Fruit fly (Drosophila melanogaster) whole organism, embryonic: ENCODE data around the gene wge.

Source experiments
- Bdp1 ChIP-seq: fragments of 200-800 bp; sonication (Bioruptor generic); optimal IDR thresholded peaks from 3 replicates; lab custom pipeline; 2016; ENCODE audit warnings: missing biosample characterization, missing genetic modification characterization
- Blimp-1 ChIP-seq: fragments of 200-800 bp; sonication (Bioruptor generic); optimal IDR thresholded peaks from 3 replicates; lab custom pipeline; 2018; ENCODE audit warnings: missing biosample characterization, missing genetic modification characterization, mild to moderate bottlenecking, moderate library complexity, missing genetic modification reagents
- CG10147 ChIP-seq: fragments of 200-800 bp; sonication (Bioruptor generic); optimal IDR thresholded peaks from 2 replicates; lab custom pipeline; 2019; ENCODE audit warnings: missing biosample characterization, mild to moderate bottlenecking, missing genetic modification characterization, moderate library complexity
- CG12155 ChIP-seq: fragments of 200-800 bp; sonication (Bioruptor generic); optimal IDR thresholded peaks from 3 replicates; lab custom pipeline; 2016; ENCODE audit warnings: missing biosample characterization, missing genetic modification characterization
- CG1233 ChIP-seq: fragments of 200-800 bp; sonication (Bioruptor generic); optimal IDR thresholded peaks from 4 replicates; lab custom pipeline; 2018; ENCODE audit warnings: missing biosample characterization, mild to moderate bottlenecking, missing genetic modification characterization
- CG13296 ChIP-seq: fragments of 200-800 bp; sonication (Bioruptor generic); optimal IDR thresholded peaks from 3 replicates; lab custom pipeline; 2018; ENCODE audit warnings: missing biosample characterization, mild to moderate bottlenecking, missing genetic modification characterization
- CG13775 ChIP-seq: fragments of 200-800 bp; sonication (Bioruptor generic); optimal IDR thresholded peaks from 3 replicates; lab custom pipeline; 2017; ENCODE audit warnings: missing biosample characterization, mild to moderate bottlenecking, missing genetic modification characterization
- CG13894 ChIP-seq: fragments of 200-800 bp; sonication (Bioruptor generic); optimal IDR thresholded peaks from 3 replicates; lab custom pipeline; 2018; ENCODE audit warnings: missing biosample characterization, mild to moderate bottlenecking, missing genetic modification characterization, moderate library complexity
- CG14667 ChIP-seq: fragments of 200-800 bp; sonication (Bioruptor generic); IDR thresholded peaks from 2 replicates; pipeline ENCODE4 v1.3.6; 2022; ENCODE audit warnings: missing biosample characterization, missing genetic modification characterization
- CG15073 ChIP-seq: fragments of 200-800 bp; sonication (Bioruptor generic); optimal IDR thresholded peaks from 2 replicates; lab custom pipeline; 2016; ENCODE audit warnings: missing biosample characterization, missing genetic modification characterization
- CG31365 ChIP-seq: fragments of 200-800 bp; sonication (Bioruptor generic); optimal IDR thresholded peaks from 2 replicates; lab custom pipeline; 2018; ENCODE audit warnings: missing biosample characterization, mild to moderate bottlenecking, missing genetic modification characterization
- CG33557 ChIP-seq: fragments of 200-800 bp; sonication (Bioruptor generic); optimal IDR thresholded peaks from 2 replicates; lab custom pipeline; 2019; ENCODE audit warnings: missing biosample characterization, mild to moderate bottlenecking, missing genetic modification characterization, moderate library complexity
- CG3838 ChIP-seq: fragments of 200-800 bp; sonication (Bioruptor generic); optimal IDR thresholded peaks from 3 replicates; lab custom pipeline; 2016; ENCODE audit warnings: missing biosample characterization, missing genetic modification characterization
- CG4282 ChIP-seq: fragments of 200-800 bp; sonication (Bioruptor generic); optimal IDR thresholded peaks from 2 replicates; lab custom pipeline; 2016; ENCODE audit warnings: missing biosample characterization, missing genetic modification characterization
- CG4404 ChIP-seq: fragments of 200-800 bp; sonication (Bioruptor generic); IDR thresholded peaks from 2 replicates; pipeline ENCODE4 v1.3.6; 2022; ENCODE audit warnings: missing biosample characterization, missing genetic modification characterization
- CG6175 ChIP-seq: fragments of 200-800 bp; sonication (Bioruptor generic); IDR thresholded peaks from 3 replicates; pipeline ENCODE4 v1.3.6; 2022; ENCODE audit warnings: missing biosample characterization, missing genetic modification characterization
- CG6272 ChIP-seq: fragments of 200-800 bp; sonication (Bioruptor generic); IDR thresholded peaks from 2 replicates; pipeline ENCODE4 v1.3.6; 2022; ENCODE audit warnings: missing biosample characterization, missing genetic modification characterization
- CG6813 ChIP-seq: fragments of 200-800 bp; sonication (Bioruptor generic); optimal IDR thresholded peaks from 2 replicates; lab custom pipeline; 2017; ENCODE audit warnings: missing biosample characterization, missing genetic modification characterization, mild to moderate bottlenecking, moderate library complexity, missing genetic modification reagents
- CG6854 ChIP-seq: fragments of 200-800 bp; sonication (Bioruptor generic); optimal IDR thresholded peaks from 3 replicates; lab custom pipeline; 2017; ENCODE audit warnings: missing biosample characterization, mild to moderate bottlenecking, missing genetic modification characterization
- CG7357 ChIP-seq: fragments of 200-800 bp; sonication (Bioruptor generic); IDR thresholded peaks from 3 replicates; pipeline ENCODE4 v1.3.6; 2022; ENCODE audit warnings: missing biosample characterization, missing genetic modification characterization
- CG7786 ChIP-seq: fragments of 200-800 bp; sonication (Bioruptor generic); optimal IDR thresholded peaks from 2 replicates; lab custom pipeline; 2016; ENCODE audit warnings: missing biosample characterization, missing genetic modification characterization
- CG7987 ChIP-seq: fragments of 200-800 bp; sonication (Bioruptor generic); optimal IDR thresholded peaks from 2 replicates; lab custom pipeline; 2018; ENCODE audit warnings: missing biosample characterization, mild to moderate bottlenecking, missing genetic modification characterization, moderate library complexity
- CG8281 ChIP-seq: fragments of 200-800 bp; sonication (Bioruptor generic); optimal IDR thresholded peaks from 2 replicates; lab custom pipeline; 2018; ENCODE audit warnings: missing biosample characterization, mild to moderate bottlenecking, missing genetic modification characterization, moderate library complexity
- CG9609 ChIP-seq: fragments of 200-800 bp; sonication (Bioruptor generic); optimal IDR thresholded peaks from 3 replicates; lab custom pipeline; 2016; ENCODE audit warnings: missing biosample characterization, missing genetic modification characterization
- CG9876 ChIP-seq: fragments of 200-800 bp; sonication (Bioruptor generic); optimal IDR thresholded peaks from 2 replicates; lab custom pipeline; 2016; ENCODE audit warnings: missing biosample characterization, missing genetic modification characterization
- CTCF ChIP-seq: fragments of 200-800 bp; sonication (Bioruptor generic); optimal IDR thresholded peaks from 2 replicates; lab custom pipeline; 2017; ENCODE audit warnings: missing biosample characterization, mild to moderate bottlenecking, missing genetic modification characterization, moderate library complexity
- Dip2 ChIP-seq: fragments of 200-800 bp; sonication (Bioruptor generic); IDR thresholded peaks from 2 replicates; pipeline ENCODE4 v1.3.6; 2022; ENCODE audit warnings: missing biosample characterization, missing genetic modification characterization
- Doc3 ChIP-seq: fragments of 200-800 bp; sonication (Bioruptor generic); IDR thresholded peaks from 3 replicates; pipeline ENCODE4 v1.3.6; 2022; ENCODE audit warnings: missing biosample characterization, missing genetic modification characterization; ENCODE audit not compliant: partially characterized antibody
- Fer1 ChIP-seq: fragments of 200-800 bp; sonication (Bioruptor generic); optimal IDR thresholded peaks from 2 replicates; lab custom pipeline; 2017; ENCODE audit warnings: missing biosample characterization, mild to moderate bottlenecking, missing genetic modification characterization
- H15 ChIP-seq: fragments of 200-800 bp; sonication (Bioruptor generic); IDR thresholded peaks from 3 replicates; pipeline ENCODE4 v1.3.6; 2022; ENCODE audit warnings: missing biosample characterization, missing genetic modification characterization
- MTF-1 ChIP-seq: fragments of 200-800 bp; sonication (Bioruptor generic); optimal IDR thresholded peaks from 2 replicates; lab custom pipeline; 2018; ENCODE audit warnings: missing biosample characterization, mild to moderate bottlenecking, missing genetic modification characterization, borderline replicate concordance
- Med ChIP-seq: fragments of 200-800 bp; sonication (Bioruptor generic); peaks from one replicate; lab custom pipeline; 2016; ENCODE audit warnings: missing biosample characterization, missing genetic modification characterization, mild to moderate bottlenecking, inconsistent platforms, moderate library complexity
- NfI ChIP-seq: fragments of 200-800 bp; sonication (Bioruptor generic); optimal IDR thresholded peaks from 3 replicates; lab custom pipeline; 2018; ENCODE audit warnings: missing biosample characterization, mild to moderate bottlenecking, missing genetic modification characterization, moderate library complexity
- Six4 ChIP-seq: fragments of 200-800 bp; sonication (Bioruptor generic); optimal IDR thresholded peaks from 2 replicates; lab custom pipeline; 2016; ENCODE audit warnings: missing biosample characterization, missing genetic modification characterization
- Ssrp ChIP-seq: fragments of 200-800 bp; sonication (Bioruptor generic); optimal IDR thresholded peaks from 2 replicates; lab custom pipeline; 2018; ENCODE audit warnings: missing biosample characterization, mild to moderate bottlenecking, missing genetic modification characterization, moderate library complexity
- amos ChIP-seq: fragments of 200-800 bp; sonication (Bioruptor generic); IDR thresholded peaks from 2 replicates; pipeline ENCODE4 v1.3.6; 2022; ENCODE audit warnings: missing biosample characterization, missing genetic modification characterization; ENCODE audit not compliant: partially characterized antibody
- ara ChIP-seq: fragments of 200-800 bp; sonication (Bioruptor generic); IDR thresholded peaks from 2 replicates; pipeline ENCODE4 v1.3.6; 2022; ENCODE audit warnings: missing biosample characterization, missing genetic modification characterization
- cwo ChIP-seq: fragments of 200-800 bp; sonication (Bioruptor generic); optimal IDR thresholded peaks from 3 replicates; lab custom pipeline; 2017; ENCODE audit warnings: missing biosample characterization, missing genetic modification characterization, mild to moderate bottlenecking, moderate library complexity, missing genetic modification reagents
- dmrt99B ChIP-seq: fragments of 200-800 bp; sonication (Bioruptor generic); optimal IDR thresholded peaks from 2 replicates; lab custom pipeline; 2018; ENCODE audit warnings: missing biosample characterization, mild to moderate bottlenecking, missing genetic modification characterization, moderate library complexity
- fd96Cb ChIP-seq: fragments of 200-800 bp; sonication (Bioruptor generic); optimal IDR thresholded peaks from 2 replicates; lab custom pipeline; 2018; ENCODE audit warnings: missing biosample characterization, mild to moderate bottlenecking, missing genetic modification characterization, moderate library complexity
- fru ChIP-seq: fragments of >200 bp; optimal IDR thresholded peaks from 2 replicates; lab custom pipeline; 2017
- fu2 ChIP-seq: fragments of 200-800 bp; sonication (Bioruptor generic); optimal IDR thresholded peaks from 2 replicates; lab custom pipeline; 2016; ENCODE audit warnings: missing biosample characterization, missing genetic modification characterization
- gem ChIP-seq: fragments of 200-800 bp; sonication (Bioruptor generic); optimal IDR thresholded peaks from 2 replicates; lab custom pipeline; 2019; ENCODE audit warnings: missing biosample characterization, mild to moderate bottlenecking, missing genetic modification characterization, moderate library complexity
- gt ChIP-seq: fragments of 200-800 bp; sonication (Bioruptor generic); IDR thresholded peaks from 2 replicates; pipeline ENCODE4 v1.3.6; 2022; ENCODE audit warnings: missing biosample characterization, missing genetic modification characterization
- lola ChIP-seq, 3 experiments: fragments of >200 bp in 2 of 3; fragments of 200-800 bp in 1 of 3; sonication (Bioruptor generic) in 1 of 3; optimal IDR thresholded peaks; 2 replicates each; lab custom pipeline; 2017 to 2019; ENCODE audit warnings: missing biosample characterization in 3 of 3, missing genetic modification characterization in 3 of 3, mild to moderate bottlenecking in 1 of 3, moderate library complexity in 1 of 3
- nerfin-2 ChIP-seq: fragments of 200-800 bp; sonication (Bioruptor generic); IDR thresholded peaks from 2 replicates; pipeline ENCODE4 v1.3.6; 2022; ENCODE audit warnings: missing biosample characterization, missing genetic modification characterization; ENCODE audit not compliant: partially characterized antibody
- onecut ChIP-seq: fragments of 200-800 bp; sonication (Bioruptor generic); IDR thresholded peaks from 2 replicates; pipeline ENCODE4 v1.3.6; 2022; ENCODE audit warnings: missing biosample characterization, missing genetic modification characterization
- sens ChIP-seq: fragments of 200-800 bp; sonication (Bioruptor generic); peaks from one replicate; lab custom pipeline; 2016; ENCODE audit warnings: missing biosample characterization, missing genetic modification characterization
- so ChIP-seq: fragments of 200-800 bp; sonication (Bioruptor generic); IDR thresholded peaks from 3 replicates; pipeline ENCODE4 v1.3.6; 2022; ENCODE audit warnings: missing biosample characterization, missing genetic modification characterization
- sob ChIP-seq: fragments of 200-800 bp; sonication (Bioruptor generic); IDR thresholded peaks from 2 replicates; pipeline ENCODE4 v1.3.6; 2022; ENCODE audit warnings: missing biosample characterization, missing genetic modification characterization
- tap ChIP-seq: fragments of 200-800 bp; optimal IDR thresholded peaks from 3 replicates; lab custom pipeline; 2019; ENCODE audit warnings: missing biosample characterization, mild to moderate bottlenecking, missing genetic modification characterization, moderate library complexity
- zen ChIP-seq: fragments of 200-800 bp; sonication (Bioruptor generic); optimal IDR thresholded peaks from 3 replicates; lab custom pipeline; 2018; ENCODE audit warnings: missing biosample characterization, mild to moderate bottlenecking, missing genetic modification characterization, moderate library complexity

wge gene

dm6 chr3R:22756289-22756688 lies 35.3 kb upstream of the wge start:
- TF ChIP-seq CG7357 = no peak
- no peak for TF ChIP-seq CG13775
- TF ChIP-seq CG7987 (GFP tag; lab: Kevin White, UChicago) = peak; percentile 7
- TF ChIP-seq Med (GFP tag; lab: Kevin White, UChicago) = peak; percentile 61
- TF ChIP-seq CG4282 (GFP tag; lab: Kevin White, UChicago) = no peak
- no peak for TF ChIP-seq zen (tag; lab: Kevin White, UChicago)
- TF ChIP-seq cwo (GFP tag; lab: Kevin White, UChicago) = no peak
- TF ChIP-seq fd96Cb = no peak
- no peak for TF ChIP-seq CG6854 (GFP tag; lab: Kevin White, UChicago)
- no peak for TF ChIP-seq CG14667 (GFP tag; lab: Robert Waterston, UW)
- no peak for TF ChIP-seq fru (lab: Kevin White, UChicago)
- TF ChIP-seq sob (GFP tag; lab: Robert Waterston, UW) = no peak
- no peak for TF ChIP-seq Doc3 (GFP tag; lab: Robert Waterston, UW)
- no peak for TF ChIP-seq CG4404 (GFP tag; lab: Robert Waterston, UW)
- TF ChIP-seq Dip2 (GFP tag; lab: Robert Waterston, UW) = no peak
- TF ChIP-seq CG3838 (GFP tag; lab: Kevin White, UChicago) = no peak
- TF ChIP-seq CG1233 (GFP tag; lab: Kevin White, UChicago) = peak; percentile 6
- TF ChIP-seq gem = no peak
- TF ChIP-seq CG7786 (GFP tag; lab: Kevin White, UChicago) = no peak
- TF ChIP-seq Bdp1 (GFP tag; lab: Kevin White, UChicago) = no peak
- TF ChIP-seq Fer1 = peak; percentile 3
- TF ChIP-seq CG15073 (GFP tag; lab: Kevin White, UChicago) = no peak
- TF ChIP-seq CG10147 (GFP tag; lab: Kevin White, UChicago) = no peak
- peak; percentile 9 for TF ChIP-seq CG13894
- TF ChIP-seq CG6272 (GFP tag; lab: Robert Waterston, UW) = no peak
- no peak for TF ChIP-seq CG12155 (GFP tag; lab: Kevin White, UChicago)
- no peak for TF ChIP-seq fu2
- no peak for TF ChIP-seq H15 (GFP tag; lab: Robert Waterston, UW)
- peak; percentile 63; the same call in 1 of the 3 replicates for TF ChIP-seq so (GFP tag; lab: Robert Waterston, UW)
- TF ChIP-seq dmrt99B (tag; lab: Kevin White, UChicago) = peak; percentile 18
- no peak for TF ChIP-seq CG9876
- peak; percentile 50 for TF ChIP-seq sens
- TF ChIP-seq CG13296 (GFP tag; lab: Kevin White, UChicago) = peak; percentile 25
- no peak for TF ChIP-seq Ssrp (tag; lab: Kevin White, UChicago)
- TF ChIP-seq amos = no peak
- TF ChIP-seq Blimp-1 (GFP tag; lab: Kevin White, UChicago) = peak; percentile 4
- TF ChIP-seq ara (GFP tag; lab: Robert Waterston, UW) = no peak
- no peak for TF ChIP-seq CTCF
- peak; percentile 43 for TF ChIP-seq CG6813 (GFP tag; lab: Kevin White, UChicago)
- peak; percentile 5; the same call in 1 of the 2 replicates for TF ChIP-seq onecut (GFP tag; lab: Robert Waterston, UW)
- no peak for TF ChIP-seq CG6175
- TF ChIP-seq gt (GFP tag; lab: Robert Waterston, UW) = no peak
- TF ChIP-seq CG33557 (GFP tag; lab: Kevin White, UChicago) = no peak
- TF ChIP-seq tap (tag; lab: Kevin White, UChicago) = peak; percentile 9
- no peak for TF ChIP-seq CG31365
- TF ChIP-seq CG8281 (tag; lab: Kevin White, UChicago) = peak; percentile 6
- no peak for TF ChIP-seq CG9609 (GFP tag; lab: Kevin White, UChicago)
- TF ChIP-seq MTF-1 (GFP tag; lab: Kevin White, UChicago) = peak; percentile 4
- no peak for TF ChIP-seq NfI (GFP tag; lab: Kevin White, UChicago)
- TF ChIP-seq Six4 = no peak
- TF ChIP-seq lola (GFP tag; optimal IDR thresholded peaks at IDR 0.05; lab: Kevin White, UChicago) = no peak
- no peak for TF ChIP-seq nerfin-2 (GFP tag; lab: Robert Waterston, UW)
